Worm (Caenorhabditis elegans) whole organism, L3 larva: ENCODE measurements around the gene C25H3.16.

Experiments
- R02D3.7 ChIP-seq: fragments of 150-350 bp; optimal IDR thresholded peaks from 2 replicates; lab custom pipeline; 2014; ENCODE audit warnings: missing biosample characterization, missing genetic modification characterization
- ZK546.5 ChIP-seq: sonication (generic microtip); optimal IDR thresholded peaks from 2 replicates; lab custom pipeline; 2017; ENCODE audit warnings: missing biosample characterization, missing genetic modification characterization
- aly-2 ChIP-seq: fragments of 150-350 bp; optimal IDR thresholded peaks from 2 replicates; lab custom pipeline; 2014; ENCODE audit warnings: missing biosample characterization, missing genetic modification characterization
- ama-1 ChIP-seq: fragments of 150-350 bp; optimal IDR thresholded peaks from 2 replicates; lab custom pipeline; 2018
- ceh-16 ChIP-seq: sonication (generic microtip); optimal IDR thresholded peaks from 2 replicates; lab custom pipeline; 2017; ENCODE audit warnings: missing biosample characterization, missing genetic modification characterization
- ceh-28 ChIP-seq: fragments of 150-350 bp; optimal IDR thresholded peaks from 2 replicates; lab custom pipeline; 2014; ENCODE audit warnings: missing biosample characterization, missing genetic modification reagents, missing genetic modification characterization
- ceh-82 ChIP-seq: fragments of 150-350 bp; optimal IDR thresholded peaks from 2 replicates; lab custom pipeline; 2014; ENCODE audit warnings: missing biosample characterization, missing genetic modification characterization
- ceh-9 ChIP-seq: sonication (generic microtip); optimal IDR thresholded peaks from 2 replicates; lab custom pipeline; 2018; ENCODE audit warnings: missing biosample characterization, missing genetic modification characterization
- daf-12 ChIP-seq: fragments of 150-350 bp; optimal IDR thresholded peaks from 2 replicates; lab custom pipeline; 2014; ENCODE audit warnings: missing biosample characterization, missing genetic modification reagents, missing genetic modification characterization
- egl-27 ChIP-seq: sonication (generic microtip); optimal IDR thresholded peaks from 4 replicates; lab custom pipeline; 2017; ENCODE audit warnings: missing biosample characterization, missing genetic modification reagents, missing genetic modification characterization
- egl-5 ChIP-seq: fragments of 150-350 bp; optimal IDR thresholded peaks from 2 replicates; lab custom pipeline; 2017; ENCODE audit warnings: missing biosample characterization, missing genetic modification reagents, missing genetic modification characterization, inconsistent platforms
- elt-1 ChIP-seq: fragments of 150-350 bp; optimal IDR thresholded peaks from 2 replicates; lab custom pipeline; 2014; ENCODE audit warnings: missing biosample characterization, missing genetic modification characterization
- elt-2 ChIP-seq: sonication (generic microtip); optimal IDR thresholded peaks from 2 replicates; lab custom pipeline; 2016; ENCODE audit warnings: missing genetic modification reagents, mild to moderate bottlenecking, missing genetic modification characterization, missing compliant biosample characterization
- elt-3 ChIP-seq, 3 experiments: fragments of 150-350 bp in 1 of 3; sonication (generic microtip) in 2 of 3; optimal IDR thresholded peaks; 2 replicates in 2 of 3; 4 replicates in 1 of 3; lab custom pipeline; 2014 to 2017; ENCODE audit warnings: missing biosample characterization in 3 of 3, missing genetic modification characterization in 3 of 3
- eor-1 ChIP-seq, 2 experiments: fragments of 150-350 bp; optimal IDR thresholded peaks; 2 replicates each; lab custom pipeline; 2014 to 2018; ENCODE audit warnings: missing biosample characterization in 2 of 2, missing genetic modification characterization in 2 of 2
- fkh-10 ChIP-seq: sonication (generic microtip); optimal IDR thresholded peaks from 2 replicates; lab custom pipeline; 2017; ENCODE audit warnings: missing biosample characterization, missing genetic modification reagents, missing genetic modification characterization
- fkh-2 ChIP-seq: fragments of 150-350 bp; optimal IDR thresholded peaks from 2 replicates; lab custom pipeline; 2014; ENCODE audit warnings: missing biosample characterization, missing genetic modification reagents, missing genetic modification characterization
- fos-1 ChIP-seq: fragments of 150-350 bp; optimal IDR thresholded peaks from 2 replicates; lab custom pipeline; 2014; ENCODE audit warnings: missing biosample characterization, missing genetic modification characterization
- hmg-11 ChIP-seq: sonication (generic microtip); optimal IDR thresholded peaks from 2 replicates; lab custom pipeline; 2016; ENCODE audit warnings: missing genetic modification characterization, missing compliant biosample characterization
- lin-15B ChIP-seq: fragments of 150-350 bp; optimal IDR thresholded peaks from 2 replicates; lab custom pipeline; 2014; ENCODE audit warnings: missing biosample characterization, missing genetic modification characterization
- lin-39 ChIP-seq: fragments of 150-350 bp; optimal IDR thresholded peaks from 2 replicates; lab custom pipeline; 2018; ENCODE audit warnings: missing biosample characterization, missing genetic modification reagents, missing genetic modification characterization
- lsy-12 ChIP-seq: sonication (generic microtip); optimal IDR thresholded peaks from 2 replicates; lab custom pipeline; 2016; ENCODE audit warnings: mild to moderate bottlenecking, missing genetic modification characterization, missing compliant biosample characterization
- mdl-1 ChIP-seq: fragments of 150-350 bp; optimal IDR thresholded peaks from 2 replicates; lab custom pipeline; 2014; ENCODE audit warnings: missing biosample characterization, missing genetic modification characterization
- mml-1 ChIP-seq: fragments of 150-350 bp; sonication (generic microtip); optimal IDR thresholded peaks from 3 replicates; lab custom pipeline; 2014; ENCODE audit warnings: missing biosample characterization, missing genetic modification characterization
- nfya-1 ChIP-seq: sonication (generic microtip); optimal IDR thresholded peaks from 2 replicates; lab custom pipeline; 2017; ENCODE audit warnings: missing genetic modification characterization, mild to moderate bottlenecking, missing compliant biosample characterization, antibody characterized with exemption, moderate library complexity; ENCODE audit not compliant: insufficient read depth
- nhr-11 ChIP-seq: fragments of 150-350 bp; optimal IDR thresholded peaks from 2 replicates; lab custom pipeline; 2014; ENCODE audit warnings: missing biosample characterization, missing genetic modification characterization
- nhr-12 ChIP-seq: fragments of 150-350 bp; optimal IDR thresholded peaks from 2 replicates; lab custom pipeline; 2014; ENCODE audit warnings: missing biosample characterization, missing genetic modification characterization
- nhr-23 ChIP-seq: fragments of 150-350 bp; optimal IDR thresholded peaks from 2 replicates; lab custom pipeline; 2014; ENCODE audit warnings: missing biosample characterization, missing genetic modification reagents, missing genetic modification characterization
- nhr-25 ChIP-seq: sonication (generic microtip); optimal IDR thresholded peaks from 2 replicates; lab custom pipeline; 2017; ENCODE audit warnings: missing biosample characterization, missing genetic modification characterization
- nhr-28 ChIP-seq: fragments of 150-350 bp; optimal IDR thresholded peaks from 2 replicates; lab custom pipeline; 2014; ENCODE audit warnings: missing biosample characterization, missing genetic modification characterization
- nhr-43 ChIP-seq: sonication (generic microtip); optimal IDR thresholded peaks from 2 replicates; lab custom pipeline; 2016; ENCODE audit warnings: mild to moderate bottlenecking, missing genetic modification characterization, missing compliant biosample characterization; ENCODE audit not compliant: poor library complexity, severe bottlenecking
- nhr-67 ChIP-seq: fragments of 150-350 bp; optimal IDR thresholded peaks from 2 replicates; lab custom pipeline; 2014; ENCODE audit warnings: missing biosample characterization, missing genetic modification characterization
- nhr-76 ChIP-seq: fragments of 150-350 bp; sonication (generic microtip); optimal IDR thresholded peaks from 5 replicates; lab custom pipeline; 2014; ENCODE audit warnings: missing biosample characterization, missing genetic modification characterization
- nhr-77 ChIP-seq: fragments of 150-350 bp; optimal IDR thresholded peaks from 2 replicates; lab custom pipeline; 2014; ENCODE audit warnings: missing biosample characterization, missing genetic modification characterization
- pha-4 ChIP-seq: fragments of 150-350 bp; optimal IDR thresholded peaks from 2 replicates; lab custom pipeline; 2014; ENCODE audit warnings: missing biosample characterization, missing genetic modification reagents, missing genetic modification characterization
- pqm-1 ChIP-seq: fragments of 150-350 bp; optimal IDR thresholded peaks from 2 replicates; lab custom pipeline; 2017; ENCODE audit warnings: missing biosample characterization, missing genetic modification characterization, inconsistent platforms
- sea-2 ChIP-seq: fragments of 150-350 bp; sonication (generic microtip); optimal IDR thresholded peaks from 4 replicates; lab custom pipeline; 2014; ENCODE audit warnings: missing biosample characterization, missing genetic modification reagents, missing genetic modification characterization
- skn-1 ChIP-seq: fragments of 150-350 bp; optimal IDR thresholded peaks from 2 replicates; lab custom pipeline; 2014; ENCODE audit warnings: missing biosample characterization, missing genetic modification characterization
- snpc-4 ChIP-seq: fragments of 150-350 bp; optimal IDR thresholded peaks from 2 replicates; lab custom pipeline; 2014; ENCODE audit warnings: missing biosample characterization, missing genetic modification characterization
- tbx-2 ChIP-seq: sonication (generic microtip); optimal IDR thresholded peaks from 2 replicates; lab custom pipeline; 2016; ENCODE audit warnings: mild to moderate bottlenecking, missing genetic modification characterization, missing compliant biosample characterization
- unc-39 ChIP-seq: sonication (generic microtip); optimal IDR thresholded peaks from 4 replicates; lab custom pipeline; 2017; ENCODE audit warnings: missing biosample characterization, missing genetic modification characterization
- unc-62 ChIP-seq: fragments of 150-350 bp; sonication (generic microtip); optimal IDR thresholded peaks from 4 replicates; lab custom pipeline; 2014; ENCODE audit warnings: missing biosample characterization, missing genetic modification reagents, missing genetic modification characterization
- ztf-11 ChIP-seq: fragments of 150-350 bp; optimal IDR thresholded peaks from 2 replicates; lab custom pipeline; 2014; ENCODE audit warnings: missing biosample characterization, missing genetic modification characterization

Gene C25H3.16

DNA sequence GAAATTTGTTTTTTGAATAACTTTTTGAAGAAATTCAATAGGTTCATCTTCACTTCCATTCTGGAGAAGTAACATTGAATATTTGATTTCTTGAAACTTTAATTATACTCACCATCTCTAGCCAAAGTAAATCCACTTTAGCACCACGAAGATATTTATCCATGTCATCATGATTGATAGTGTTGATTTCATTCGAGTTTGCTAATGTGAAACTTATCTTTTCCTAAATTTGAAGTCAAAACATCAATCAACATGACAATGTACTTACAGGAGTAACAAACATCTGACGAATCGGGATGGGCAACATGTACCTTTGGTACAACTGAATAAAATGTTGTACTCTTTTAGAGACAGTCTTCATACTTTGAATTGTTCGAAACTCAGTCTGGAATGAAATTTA is 31.2 kb downstream of the C25H3.16 start:
- TF ChIP-seq mml-1, result no peak
- no peak for TF ChIP-seq aly-2 (tag; lab: Kevin White, UChicago)
- TF ChIP-seq nhr-67 (tag; lab: Kevin White, UChicago), result no peak
- no peak for TF ChIP-seq elt-1 (tag; lab: Kevin White, UChicago)
- TF ChIP-seq daf-12 (tag; lab: Kevin White, UChicago), result no peak
- no peak for TF ChIP-seq ceh-82 (tag; lab: Kevin White, UChicago)
- TF ChIP-seq pqm-1, result no peak
- TF ChIP-seq nhr-76 (tag; lab: Kevin White, UChicago), result no peak
- no peak for TF ChIP-seq elt-2 (tag; lab: Kevin White, UChicago)
- no peak for TF ChIP-seq eor-1 (tag; optimal IDR thresholded peaks at IDR 0.05; lab: Kevin White, UChicago)
- TF ChIP-seq, all 47 proteins: peak for 0

DNA sequence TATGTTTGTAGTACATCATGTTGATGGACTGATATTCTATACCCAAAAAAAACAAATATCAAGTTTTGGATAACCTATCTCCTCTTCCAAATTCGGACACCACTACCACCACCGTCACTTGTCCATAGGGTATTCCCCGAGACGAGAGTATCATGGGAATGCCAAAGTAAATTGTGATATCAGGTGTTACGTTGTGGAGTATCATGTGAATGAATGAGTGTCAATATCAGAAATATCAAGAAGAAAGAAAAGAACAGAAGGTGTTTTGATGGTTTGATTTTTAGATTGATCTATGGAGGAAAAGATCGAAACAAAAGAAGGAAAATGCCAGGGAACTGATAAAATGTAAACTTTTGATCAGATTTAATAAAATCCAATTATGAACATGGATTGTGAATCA is 32.2 kb downstream of the C25H3.16 start:
- peak; percentile 52 for TF ChIP-seq pha-4 (tag; lab: Kevin White, UChicago)
- TF ChIP-seq pqm-1, result peak; percentile 42
- no peak for TF ChIP-seq nhr-76 (tag; lab: Kevin White, UChicago)
- no peak for TF ChIP-seq unc-39 (tag; lab: Kevin White, UChicago)
- TF ChIP-seq nhr-28 (tag; lab: Kevin White, UChicago), result no peak
- no peak for TF ChIP-seq nhr-11 (tag; lab: Kevin White, UChicago)
- no peak for TF ChIP-seq sea-2 (GFP tag; lab: Kevin White, UChicago)
- no peak for TF ChIP-seq lin-39
- TF ChIP-seq ceh-82 (tag; lab: Kevin White, UChicago), result no peak
- peak; percentile 12 for TF ChIP-seq snpc-4
- no peak for TF ChIP-seq nhr-43 (tag; lab: Kevin White, UChicago)
- peak; percentile 58 for TF ChIP-seq elt-2 (tag; lab: Kevin White, UChicago)
- TF ChIP-seq nfya-1 (tag; lab: Kevin White, UChicago), result no peak
- no peak for TF ChIP-seq fos-1 (tag; lab: Kevin White, UChicago)
- TF ChIP-seq ceh-9 (tag; lab: Kevin White, UChicago), result no peak
- TF ChIP-seq nhr-77 (tag; lab: Kevin White, UChicago), result no peak
- TF ChIP-seq ceh-16, result no peak
- no peak for TF ChIP-seq lsy-12 (tag; lab: Kevin White, UChicago)

DNA sequence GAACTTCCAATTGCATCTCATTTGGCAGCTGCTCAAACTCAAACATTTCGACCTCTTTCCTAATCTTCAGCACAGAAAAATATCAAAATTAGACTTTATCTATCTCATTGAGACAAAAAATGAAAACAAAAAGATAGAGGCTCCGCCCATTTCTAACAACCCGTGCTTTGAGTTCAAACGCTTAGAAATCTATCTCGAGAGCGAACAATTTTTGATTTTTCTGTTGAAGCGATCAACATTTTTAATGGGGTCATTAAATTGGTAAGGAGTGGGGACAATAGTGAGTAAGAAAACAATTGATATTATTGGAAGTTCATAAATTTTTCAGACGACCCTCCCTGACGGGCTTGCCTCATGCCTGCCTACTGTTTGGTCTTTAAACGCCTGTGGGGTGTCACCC is 32.8 kb downstream of the C25H3.16 start, which contains the start of the genes C25H3.10 and C25H3.1:
C25H3.10 (minus strand) TSS at position 101 of the 400 bp plus-strand sequence.
C25H3.1 (plus strand) TSS at position 203 of the 400 bp plus-strand sequence.
- TF ChIP-seq egl-5, result peak; percentile 74
- TF ChIP-seq nhr-23, result no peak
- TF ChIP-seq, all 47 proteins: peak for 1

DNA sequence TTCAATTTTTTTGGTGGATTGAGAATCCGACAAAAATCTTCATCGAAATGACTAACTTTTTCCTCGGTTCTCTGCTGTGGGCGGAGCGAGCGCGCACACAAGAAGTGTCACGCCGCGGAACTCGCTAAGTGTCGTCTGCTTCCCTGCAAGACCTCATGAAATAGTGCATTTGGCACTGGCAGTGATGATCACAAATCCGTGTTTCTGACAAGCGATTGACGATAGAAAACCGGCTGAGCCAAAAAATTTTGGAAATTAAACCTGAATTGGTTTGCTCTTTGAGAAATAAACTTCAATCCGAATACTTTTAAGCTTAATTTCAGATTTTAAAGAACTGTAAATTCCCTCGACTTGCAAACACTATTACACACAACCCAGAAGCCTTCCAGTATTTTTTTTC is 35.4 kb downstream of the C25H3.16 start:
- TF ChIP-seq hmg-11 (tag; lab: Kevin White, UChicago) (peak; percentile 39), nhr-76 (tag; lab: Kevin White, UChicago) (no peak), elt-3 (tag; optimal IDR thresholded peaks at IDR 0.05; lab: Kevin White, UChicago) (no peak), fkh-2 (tag; lab: Kevin White, UChicago) (no peak), eor-1 (tag; optimal IDR thresholded peaks at IDR 0.05; lab: Kevin White, UChicago) (no peak), skn-1 (peak; percentile 26), egl-27 (tag; lab: Kevin White, UChicago) (no peak), nhr-11 (tag; lab: Kevin White, UChicago) (no peak), lin-39 (peak; percentile 10), lsy-12 (tag; lab: Kevin White, UChicago) (peak; percentile 0), aly-2 (tag; lab: Kevin White, UChicago) (peak; percentile 81), nhr-25 (peak; percentile 59), ztf-11 (no peak), egl-5 (no peak), ceh-82 (tag; lab: Kevin White, UChicago) (peak; percentile 40), nhr-12 (no peak), elt-1 (tag; lab: Kevin White, UChicago) (no peak), unc-62 (no peak), nhr-77 (tag; lab: Kevin White, UChicago) (peak; percentile 41), mdl-1 (tag; lab: Kevin White, UChicago) (no peak), lin-15B (tag; lab: Kevin White, UChicago) (peak; percentile 29), nfya-1 (tag; lab: Kevin White, UChicago) (peak; percentile 78), elt-2 (tag; lab: Kevin White, UChicago) (peak; percentile 71), fos-1 (tag; lab: Kevin White, UChicago) (no peak), nhr-43 (tag; lab: Kevin White, UChicago) (peak; percentile 68), ZK546.5 (tag; lab: Kevin White, UChicago) (no peak), nhr-23 (peak; percentile 81), ceh-28 (tag; lab: Kevin White, UChicago) (peak; percentile 14), pha-4 (tag; lab: Kevin White, UChicago) (peak; percentile 42), sea-2 (GFP tag; lab: Kevin White, UChicago) (no peak), nhr-67 (tag; lab: Kevin White, UChicago) (no peak), daf-12 (tag; lab: Kevin White, UChicago) (no peak), pqm-1 (peak; percentile 40), snpc-4 (peak; percentile 99), tbx-2 (tag; lab: Kevin White, UChicago) (peak; percentile 38), fkh-10 (GFP tag; lab: Kevin White, UChicago) (no peak), ama-1 (lab: Kevin White, UChicago) (peak; percentile 96), R02D3.7 (tag; lab: Kevin White, UChicago) (peak; percentile 50), ceh-9 (tag; lab: Kevin White, UChicago) (no peak), unc-39 (tag; lab: Kevin White, UChicago) (no peak), ceh-16 (no peak)
